Worm (Caenorhabditis elegans): ENCODE measurements around the gene F13C5.3.

DNA sequence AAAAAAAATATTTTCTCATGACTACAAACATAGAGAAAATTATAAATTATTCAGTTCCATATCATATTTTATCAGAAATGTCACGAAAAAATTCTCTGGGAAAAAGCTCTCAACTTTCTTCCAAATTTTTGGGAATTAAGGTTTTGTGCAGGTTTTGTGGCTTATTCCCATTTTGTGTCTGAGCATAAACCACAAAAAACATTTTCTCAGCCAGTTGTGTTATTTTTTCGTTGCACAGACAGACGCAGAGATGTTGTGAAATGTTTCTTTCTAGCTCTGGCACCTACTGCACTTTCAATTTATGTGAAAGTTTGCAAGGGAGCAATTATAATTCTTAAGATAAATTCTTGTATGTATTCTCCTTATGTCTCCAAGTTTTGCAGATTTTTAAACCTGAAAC lies 24.3 kb downstream of the F13C5.3 start:
- TF ChIP-seq dpl-1 (GFP tag; optimal IDR thresholded peaks at IDR 0.05) (no peak), mep-1 (tag; optimal IDR thresholded peaks at IDR 0.05) (no peak), nhr-12 (tag; optimal IDR thresholded peaks at IDR 0.05) (no peak), pqm-1 (tag; optimal IDR thresholded peaks at IDR 0.05) (no peak), lsy-2 (tag; optimal IDR thresholded peaks at IDR 0.05) (no peak), efl-1 (optimal IDR thresholded peaks at IDR 0.05) (no peak), efl-1 (GFP tag; optimal IDR thresholded peaks at IDR 0.05 in 1 of 2) (no peak), hlh-17 (GFP tag; optimal IDR thresholded peaks at IDR 0.05; ENCODE audit: borderline replicate concordance) (no peak), nhr-90 (tag; optimal IDR thresholded peaks at IDR 0.05; ENCODE audit: poor library complexity) (no peak), elt-3 (tag; optimal IDR thresholded peaks at IDR 0.05) (no peak), nhr-19 (GFP tag; conservative IDR thresholded peaks at IDR 0.05) (no peak), ces-1 (GFP tag; optimal IDR thresholded peaks at IDR 0.05) (no peak), ama-1 (optimal IDR thresholded peaks at IDR 0.05) (no peak), mdl-1 (tag; optimal IDR thresholded peaks at IDR 0.05) (no peak), zag-1 (tag; optimal IDR thresholded peaks at IDR 0.05) (no peak)
